Worm (Caenorhabditis elegans) whole organism, L2 larva: Measurements from ENCODE around the gene fbxb-20.

ENCODE experiments used
- alr-1 ChIP-seq: fragments of 150-350 bp; optimal IDR thresholded peaks from 2 replicates; lab custom pipeline; 2014; ENCODE audit warnings: missing biosample characterization, missing genetic modification characterization
- ceh-82 ChIP-seq: fragments of 150-350 bp; optimal IDR thresholded peaks from 2 replicates; lab custom pipeline; 2014; ENCODE audit warnings: missing biosample characterization, missing genetic modification characterization
- dmd-4 ChIP-seq: sonication (generic microtip); optimal IDR thresholded peaks from 2 replicates; lab custom pipeline; 2017; ENCODE audit warnings: missing biosample characterization, missing genetic modification characterization
- elt-3 ChIP-seq: sonication (generic microtip); optimal IDR thresholded peaks from 2 replicates; lab custom pipeline; 2017; ENCODE audit warnings: missing biosample characterization, missing genetic modification characterization
- lsy-2 ChIP-seq, 2 experiments: fragments of 150-350 bp in 1 of 2; sonication (generic microtip) in 1 of 2; optimal IDR thresholded peaks; 2 replicates each; lab custom pipeline; 2014 to 2017; ENCODE audit warnings: missing biosample characterization in 2 of 2, missing genetic modification characterization in 2 of 2
- nhr-12 ChIP-seq: fragments of 150-350 bp; optimal IDR thresholded peaks from 2 replicates; lab custom pipeline; 2014; ENCODE audit warnings: missing biosample characterization, missing genetic modification characterization
- nhr-6 ChIP-seq: fragments of 150-350 bp; optimal IDR thresholded peaks from 2 replicates; lab custom pipeline; 2014; ENCODE audit warnings: missing biosample characterization, missing genetic modification characterization
- unc-39 ChIP-seq: fragments of 150-350 bp; optimal IDR thresholded peaks from 2 replicates; lab custom pipeline; 2014; ENCODE audit warnings: missing biosample characterization, missing genetic modification characterization
- ztf-4 ChIP-seq: fragments of 150-350 bp; optimal IDR thresholded peaks from 2 replicates; lab custom pipeline; 2014; ENCODE audit warnings: missing biosample characterization, missing genetic modification characterization

- TF ChIP-seq nhr-6 (no peak), unc-39 (tag; lab: Kevin White, UChicago) (no peak), nhr-12 (tag; lab: Kevin White, UChicago) (no peak), lsy-2 (tag; optimal IDR thresholded peaks at IDR 0.05; lab: Kevin White, UChicago) (no peak), elt-3 (no peak), ceh-82 (tag; lab: Kevin White, UChicago) (no peak), alr-1 (no peak), dmd-4 (tag; lab: Kevin White, UChicago) (no peak), ztf-4 (tag; lab: Kevin White, UChicago) (no peak)
Observed at ce11 chrII:1607575-1607974, 42.8 kb downstream of the fbxb-20 start.
